Worm (Caenorhabditis elegans) whole organism, late embryonic: ENCODE data around the gene F55A11.6.

ENCODE experiments used
- C08G9.2 ChIP-seq: sonication (generic microtip); optimal IDR thresholded peaks from 2 replicates; lab custom pipeline; 2016; ENCODE audit warnings: mild to moderate bottlenecking, missing genetic modification characterization, moderate library complexity, missing compliant biosample characterization
- C38D4.7 ChIP-seq: fragments of 200-800 bp; sonication (Bioruptor generic); optimal IDR thresholded peaks from 2 replicates; lab custom pipeline; 2018; ENCODE audit warnings: mild to moderate bottlenecking, missing genetic modification characterization, moderate library complexity, missing compliant biosample characterization
- F13H6.1 ChIP-seq: sonication (generic microtip); optimal IDR thresholded peaks from 2 replicates; lab custom pipeline; 2016; ENCODE audit warnings: missing genetic modification characterization, missing compliant biosample characterization
- K09A11.1 ChIP-seq: sonication (generic microtip); optimal IDR thresholded peaks from 2 replicates; lab custom pipeline; 2017; ENCODE audit warnings: antibody characterized with exemption, mild to moderate bottlenecking, missing genetic modification characterization, missing compliant biosample characterization; ENCODE audit not compliant: insufficient read depth
- T23F11.4 ChIP-seq: fragments of 200-800 bp; sonication (Bioruptor generic); optimal IDR thresholded peaks from 2 replicates; lab custom pipeline; 2018; ENCODE audit warnings: mild to moderate bottlenecking, missing genetic modification characterization, missing compliant biosample characterization
- ahr-1 ChIP-seq: sonication (generic microtip); optimal IDR thresholded peaks from 2 replicates; lab custom pipeline; 2016; ENCODE audit warnings: missing genetic modification characterization, missing compliant biosample characterization
- ceh-14 ChIP-seq: sonication (generic microtip); optimal IDR thresholded peaks from 2 replicates; lab custom pipeline; 2016; ENCODE audit warnings: missing genotype, missing genetic modification characterization, missing compliant biosample characterization
- ceh-18 ChIP-seq: sonication (generic microtip); optimal IDR thresholded peaks from 2 replicates; lab custom pipeline; 2016; ENCODE audit warnings: missing genetic modification characterization, missing compliant biosample characterization
- ceh-19 ChIP-seq: fragments of 200-800 bp; sonication (Bioruptor generic); optimal IDR thresholded peaks from 2 replicates; lab custom pipeline; 2018; ENCODE audit warnings: mild to moderate bottlenecking, missing genetic modification characterization, missing compliant biosample characterization
- ceh-22 ChIP-seq: sonication (generic microtip); optimal IDR thresholded peaks from 2 replicates; lab custom pipeline; 2017; ENCODE audit warnings: missing biosample characterization, missing genetic modification characterization
- ceh-31 ChIP-seq: sonication (generic microtip); optimal IDR thresholded peaks from 2 replicates; lab custom pipeline; 2016; ENCODE audit warnings: missing genetic modification characterization, missing compliant biosample characterization
- ceh-34 ChIP-seq: sonication (generic microtip); optimal IDR thresholded peaks from 2 replicates; lab custom pipeline; 2016; ENCODE audit warnings: mild to moderate bottlenecking, missing genetic modification characterization, missing compliant biosample characterization
- ceh-6 ChIP-seq: fragments of 200-800 bp; sonication (Bioruptor generic); optimal IDR thresholded peaks from 2 replicates; lab custom pipeline; 2018; ENCODE audit warnings: mild to moderate bottlenecking, missing genetic modification characterization, missing compliant biosample characterization
- che-1 ChIP-seq: sonication (generic microtip); optimal IDR thresholded peaks from 2 replicates; lab custom pipeline; 2016; ENCODE audit warnings: mild to moderate bottlenecking, missing genetic modification characterization, missing compliant biosample characterization
- dmd-4 ChIP-seq: sonication (generic microtip); optimal IDR thresholded peaks from 2 replicates; lab custom pipeline; 2016; ENCODE audit warnings: borderline replicate concordance, missing genetic modification characterization, missing compliant biosample characterization
- dve-1 ChIP-seq: sonication (generic microtip); optimal IDR thresholded peaks from 2 replicates; lab custom pipeline; 2017; ENCODE audit warnings: antibody characterized with exemption, mild to moderate bottlenecking, missing genetic modification characterization, missing compliant biosample characterization
- elt-4 ChIP-seq: sonication (generic microtip); optimal IDR thresholded peaks from 2 replicates; lab custom pipeline; 2016; ENCODE audit warnings: missing genetic modification characterization, missing compliant biosample characterization
- ets-4 ChIP-seq: sonication (generic microtip); optimal IDR thresholded peaks from 2 replicates; lab custom pipeline; 2016; ENCODE audit warnings: missing genetic modification characterization, missing compliant biosample characterization
- eyg-1 ChIP-seq: sonication (generic microtip); optimal IDR thresholded peaks from 2 replicates; lab custom pipeline; 2016; ENCODE audit warnings: missing genotype, missing genetic modification characterization, missing compliant biosample characterization
- fkh-10 ChIP-seq: fragments of 150-350 bp; optimal IDR thresholded peaks from 2 replicates; lab custom pipeline; 2014; ENCODE audit warnings: missing biosample characterization, missing genetic modification reagents, missing genetic modification characterization
- fkh-6 ChIP-seq: sonication (generic microtip); optimal IDR thresholded peaks from 2 replicates; lab custom pipeline; 2016; ENCODE audit warnings: missing genetic modification characterization, missing compliant biosample characterization
- gmeb-2 ChIP-seq: sonication (generic microtip); optimal IDR thresholded peaks from 2 replicates; lab custom pipeline; 2016; ENCODE audit warnings: missing genetic modification characterization, inconsistent platforms, missing compliant biosample characterization
- hlh-13 ChIP-seq: fragments of 200-800 bp; sonication (Bioruptor generic); optimal IDR thresholded peaks from 2 replicates; lab custom pipeline; 2018; ENCODE audit warnings: mild to moderate bottlenecking, missing genetic modification characterization, missing compliant biosample characterization
- hlh-15 ChIP-seq: sonication (generic microtip); optimal IDR thresholded peaks from 2 replicates; lab custom pipeline; 2016; ENCODE audit warnings: missing genetic modification characterization, missing compliant biosample characterization
- hlh-30 ChIP-seq: sonication (generic microtip); optimal IDR thresholded peaks from 2 replicates; lab custom pipeline; 2017; ENCODE audit warnings: antibody characterized with exemption, missing genetic modification characterization, missing compliant biosample characterization; ENCODE audit not compliant: insufficient read depth
- hlh-8 ChIP-seq: sonication (generic microtip); optimal IDR thresholded peaks from 2 replicates; lab custom pipeline; 2016; ENCODE audit warnings: missing genotype, missing genetic modification characterization, missing compliant biosample characterization
- lim-6 ChIP-seq: sonication (generic microtip); optimal IDR thresholded peaks from 2 replicates; lab custom pipeline; 2016; ENCODE audit warnings: missing genetic modification characterization, missing compliant biosample characterization
- lin-11 ChIP-seq: fragments of 200-800 bp; sonication (Bioruptor generic); optimal IDR thresholded peaks from 2 replicates; lab custom pipeline; 2018; ENCODE audit warnings: mild to moderate bottlenecking, missing genetic modification characterization, missing compliant biosample characterization
- madf-2 ChIP-seq: sonication (generic microtip); optimal IDR thresholded peaks from 2 replicates; lab custom pipeline; 2017; ENCODE audit warnings: missing genetic modification characterization, missing compliant biosample characterization
- mec-3 ChIP-seq: sonication (generic microtip); optimal IDR thresholded peaks from 2 replicates; lab custom pipeline; 2016; ENCODE audit warnings: borderline replicate concordance, missing genetic modification characterization, missing compliant biosample characterization
- nfya-1 ChIP-seq: sonication (generic microtip); optimal IDR thresholded peaks from 2 replicates; lab custom pipeline; 2017; ENCODE audit warnings: missing genetic modification characterization, mild to moderate bottlenecking, missing compliant biosample characterization, antibody characterized with exemption, moderate library complexity
- nhr-232 ChIP-seq: sonication (generic microtip); optimal IDR thresholded peaks from 2 replicates; lab custom pipeline; 2016; ENCODE audit warnings: missing genetic modification characterization, missing compliant biosample characterization
- odd-2 ChIP-seq: sonication (generic microtip); optimal IDR thresholded peaks from 2 replicates; lab custom pipeline; 2017; ENCODE audit warnings: antibody characterized with exemption, mild to moderate bottlenecking, missing genetic modification characterization, missing compliant biosample characterization
- pag-3 ChIP-seq: sonication (generic microtip); optimal IDR thresholded peaks from 2 replicates; lab custom pipeline; 2016; ENCODE audit warnings: missing compliant biosample characterization, missing genetic modification characterization, borderline replicate concordance
- pat-9 ChIP-seq: fragments of 200-800 bp; sonication (Bioruptor generic); optimal IDR thresholded peaks from 2 replicates; lab custom pipeline; 2018; ENCODE audit warnings: mild to moderate bottlenecking, missing genetic modification characterization, moderate library complexity, missing compliant biosample characterization
- pha-2 ChIP-seq: sonication (generic microtip); optimal IDR thresholded peaks from 2 replicates; lab custom pipeline; 2017; ENCODE audit warnings: mild to moderate bottlenecking, missing genetic modification characterization, missing compliant biosample characterization
- pha-4 ChIP-seq: fragments of 150-350 bp; optimal IDR thresholded peaks from 2 replicates; lab custom pipeline; 2018; ENCODE audit warnings: missing biosample characterization, missing genetic modification reagents, missing genetic modification characterization
- pqm-1 ChIP-seq: sonication (generic microtip); optimal IDR thresholded peaks from 2 replicates; lab custom pipeline; 2016; ENCODE audit warnings: missing genetic modification characterization, missing compliant biosample characterization
- pros-1 ChIP-seq: fragments of 150-350 bp; optimal IDR thresholded peaks from 2 replicates; lab custom pipeline; 2014; ENCODE audit warnings: missing biosample characterization, missing genetic modification reagents, missing genetic modification characterization
- ref-2 ChIP-seq: sonication (generic microtip); optimal IDR thresholded peaks from 2 replicates; lab custom pipeline; 2016; ENCODE audit warnings: missing genetic modification characterization, missing compliant biosample characterization
- rnt-1 ChIP-seq: sonication (generic microtip); optimal IDR thresholded peaks from 2 replicates; lab custom pipeline; 2016; ENCODE audit warnings: missing genetic modification characterization, missing compliant biosample characterization
- sdc-2 ChIP-seq: sonication (generic microtip); optimal IDR thresholded peaks from 2 replicates; lab custom pipeline; 2016; ENCODE audit warnings: missing genotype, missing genetic modification characterization, missing compliant biosample characterization
- tbx-2 ChIP-seq: sonication (generic microtip); optimal IDR thresholded peaks from 2 replicates; lab custom pipeline; 2016; ENCODE audit warnings: missing genetic modification characterization, missing compliant biosample characterization
- tbx-7 ChIP-seq: sonication (generic microtip); optimal IDR thresholded peaks from 2 replicates; lab custom pipeline; 2016; ENCODE audit warnings: missing genotype, missing genetic modification characterization, missing compliant biosample characterization
- ttx-3 ChIP-seq: sonication (generic microtip); optimal IDR thresholded peaks from 2 replicates; lab custom pipeline; 2016; ENCODE audit warnings: missing genetic modification reagents, missing genetic modification characterization, missing compliant biosample characterization
- unc-3 ChIP-seq, 2 experiments: fragments of 200-800 bp in 1 of 2; sonication (Bioruptor generic) in 1 of 2; sonication (generic microtip) in 1 of 2; conservative IDR thresholded peaks in 1 of 2; optimal IDR thresholded peaks in 1 of 2; 2 replicates each; pipeline versions ENCODE4 v1.3.6 to Lab custom; 2016 to 2022; ENCODE audit warnings: missing compliant biosample characterization in 2 of 2, missing genetic modification characterization in 2 of 2, missing genetic modification reagents in 1 of 2
- unc-42 ChIP-seq: sonication (generic microtip); optimal IDR thresholded peaks from 2 replicates; lab custom pipeline; 2016; ENCODE audit warnings: missing genotype, missing genetic modification characterization, missing compliant biosample characterization
- unc-55 ChIP-seq: sonication (generic microtip); optimal IDR thresholded peaks from 2 replicates; lab custom pipeline; 2017; ENCODE audit warnings: missing biosample characterization, missing genetic modification reagents, missing genetic modification characterization
- unc-86 ChIP-seq: sonication (generic microtip); optimal IDR thresholded peaks from 2 replicates; lab custom pipeline; 2016; ENCODE audit warnings: missing genetic modification characterization, missing compliant biosample characterization
- zip-5 ChIP-seq: sonication (generic microtip); optimal IDR thresholded peaks from 2 replicates; lab custom pipeline; 2016; ENCODE audit warnings: missing genetic modification characterization, missing compliant biosample characterization
- ztf-16 ChIP-seq: sonication (generic microtip); optimal IDR thresholded peaks from 2 replicates; lab custom pipeline; 2017; ENCODE audit warnings: missing genetic modification characterization, missing compliant biosample characterization

The F55A11.6 gene

ce11 chrV:11782809-11783440 is 6.3 kb downstream of the F55A11.6 start, which contains the start of gene F55A11.11:
TSS of gene F55A11.11 (plus strand) at chrV:11783149.
- peak; percentile 78 for TF ChIP-seq K09A11.1 (tag; lab: Kevin White, UChicago)
- peak; percentile 85 for TF ChIP-seq unc-86 (tag; lab: Kevin White, UChicago)
- peak; percentile 56 for TF ChIP-seq odd-2 (tag; lab: Kevin White, UChicago)
- peak; percentile 48 for TF ChIP-seq lim-6 (tag; lab: Kevin White, UChicago)
- peak; percentile 52 for TF ChIP-seq elt-4 (tag; lab: Kevin White, UChicago)
- TF ChIP-seq ceh-18 (tag; lab: Kevin White, UChicago), result peak; percentile 79
- TF ChIP-seq C08G9.2 (tag; lab: Kevin White, UChicago), result peak; percentile 82
- TF ChIP-seq tbx-7 (tag; lab: Kevin White, UChicago), result peak; percentile 61
- TF ChIP-seq lin-11, result peak; percentile 91
- peak; percentile 79 for TF ChIP-seq zip-5 (tag; lab: Kevin White, UChicago)
- peak; percentile 96 for TF ChIP-seq ceh-6
- peak; percentile 85 for TF ChIP-seq ceh-31 (tag; lab: Kevin White, UChicago)
- peak; percentile 89 for TF ChIP-seq eyg-1 (tag; lab: Kevin White, UChicago)
- peak; percentile 94 for TF ChIP-seq gmeb-2 (tag; lab: Kevin White, UChicago)
- TF ChIP-seq fkh-10 (GFP tag; lab: Kevin White, UChicago), result peak; percentile 85
- peak; percentile 81 for TF ChIP-seq nfya-1 (tag; lab: Kevin White, UChicago)
- TF ChIP-seq pat-9 (tag; lab: Kevin White, UChicago), result peak; percentile 97
- peak; percentile 87 for TF ChIP-seq F13H6.1 (tag; lab: Kevin White, UChicago)
- peak; percentile 92 for TF ChIP-seq T23F11.4 (GFP tag; lab: Kevin White, UChicago)
- peak; percentile 87 for TF ChIP-seq sdc-2
- peak; percentile 89 for TF ChIP-seq dve-1 (tag; lab: Kevin White, UChicago)
- no peak for TF ChIP-seq pha-4
- TF ChIP-seq rnt-1 (tag; lab: Kevin White, UChicago), result peak; percentile 92
- peak; percentile 95 for TF ChIP-seq pqm-1 (tag; lab: Kevin White, UChicago)
- peak; percentile 83 for TF ChIP-seq dmd-4 (tag; lab: Kevin White, UChicago)
- peak; percentile 98 for TF ChIP-seq pha-2 (tag; lab: Kevin White, UChicago)
- peak; percentile 93 for TF ChIP-seq nhr-232 (tag; lab: Kevin White, UChicago)
- peak; percentile 82 for TF ChIP-seq ttx-3 (tag; lab: Kevin White, UChicago)
- TF ChIP-seq pros-1 (tag; lab: Kevin White, UChicago), result peak; percentile 73
- peak; percentile 75 for TF ChIP-seq pag-3 (tag; lab: Kevin White, UChicago)
- TF ChIP-seq unc-3 (GFP tag; conservative IDR thresholded peaks at IDR 0.05; lab: Robert Waterston, UW), result peak; percentile 93
- peak; percentile 92 for TF ChIP-seq unc-3 (tag; optimal IDR thresholded peaks at IDR 0.05; lab: Kevin White, UChicago)
- peak; percentile 63 for TF ChIP-seq ets-4
- TF ChIP-seq ceh-19 (GFP tag; lab: Kevin White, UChicago), result peak; percentile 96
- TF ChIP-seq unc-42 (tag; lab: Kevin White, UChicago), result no peak
- TF ChIP-seq ref-2 (tag; lab: Kevin White, UChicago), result peak; percentile 95
- TF ChIP-seq fkh-6 (tag; lab: Kevin White, UChicago), result peak; percentile 94
- TF ChIP-seq ceh-34 (tag; lab: Kevin White, UChicago), result peak; percentile 92
- peak; percentile 89 for TF ChIP-seq C38D4.7
- TF ChIP-seq ceh-22 (tag; lab: Kevin White, UChicago), result peak; percentile 44
- TF ChIP-seq tbx-2 (tag; lab: Kevin White, UChicago), result peak; percentile 94
- TF ChIP-seq hlh-13, result peak; percentile 94
- peak; percentile 94 for TF ChIP-seq ceh-14
- peak; percentile 95 for TF ChIP-seq che-1 (tag; lab: Kevin White, UChicago)
- peak; percentile 90 for TF ChIP-seq hlh-15 (tag; lab: Kevin White, UChicago)
- peak; percentile 94 for TF ChIP-seq ztf-16 (tag; lab: Kevin White, UChicago)
- peak; percentile 91 for TF ChIP-seq madf-2
- TF ChIP-seq unc-55 (GFP tag; lab: Kevin White, UChicago), result no peak
- peak; percentile 88 for TF ChIP-seq ahr-1
- TF ChIP-seq hlh-30 (tag; lab: Kevin White, UChicago), result peak; percentile 59
- peak; percentile 80 for TF ChIP-seq mec-3 (tag; lab: Kevin White, UChicago)
- peak; percentile 85 for TF ChIP-seq hlh-8 (tag; lab: Kevin White, UChicago)
